Worm (Caenorhabditis elegans) whole organism, L1 larva: ENCODE data around the gene F10G2.4.

Experiments used
- C34B4.2 ChIP-seq: sonication (generic microtip); optimal IDR thresholded peaks from 2 replicates; lab custom pipeline; 2017; ENCODE audit warnings: mild to moderate bottlenecking, missing genetic modification characterization, missing compliant biosample characterization
- ama-1 ChIP-seq: fragments of 150-350 bp; optimal IDR thresholded peaks from 2 replicates; lab custom pipeline; 2014
- ceh-90 ChIP-seq: sonication (generic microtip); optimal IDR thresholded peaks from 2 replicates; lab custom pipeline; 2016; ENCODE audit warnings: missing genetic modification characterization, missing compliant biosample characterization
- dpl-1 ChIP-seq, 3 experiments: fragments of 150-350 bp in 2 of 3; sonication (generic microtip) in 1 of 3; optimal IDR thresholded peaks; 2 replicates each; lab custom pipeline; 2014 to 2017; ENCODE audit warnings: missing biosample characterization in 3 of 3, missing genetic modification characterization in 3 of 3, missing genetic modification reagents in 3 of 3
- efl-1 ChIP-seq, 4 experiments: fragments of 150-350 bp; optimal IDR thresholded peaks in 3 of 4; peaks in 1 of 4; 1 replicate in 1 of 4; 2 replicates in 3 of 4; lab custom pipeline; 2014; ENCODE audit warnings: missing biosample characterization in 2 of 4, missing genetic modification characterization in 2 of 4, missing genetic modification reagents in 2 of 4
- egl-13 ChIP-seq: sonication (generic microtip); optimal IDR thresholded peaks from 2 replicates; lab custom pipeline; 2016; ENCODE audit warnings: missing genotype, missing genetic modification reagents, missing genetic modification characterization, missing compliant biosample characterization
- elt-2 ChIP-seq: sonication (generic microtip); optimal IDR thresholded peaks from 2 replicates; lab custom pipeline; 2016; ENCODE audit warnings: missing genetic modification characterization, mild to moderate bottlenecking, inconsistent platforms, missing compliant biosample characterization, missing genetic modification reagents
- fkh-8 ChIP-seq: sonication (generic microtip); optimal IDR thresholded peaks from 2 replicates; lab custom pipeline; 2016; ENCODE audit warnings: mild to moderate bottlenecking, missing genetic modification characterization, missing compliant biosample characterization
- jun-1 ChIP-seq: fragments of 150-350 bp; optimal IDR thresholded peaks from 2 replicates; lab custom pipeline; 2014; ENCODE audit warnings: missing biosample characterization, missing genetic modification reagents, missing genetic modification characterization
- lin-15B ChIP-seq: fragments of 150-350 bp; sonication (generic microtip); optimal IDR thresholded peaks from 3 replicates; lab custom pipeline; 2014; ENCODE audit warnings: missing biosample characterization, missing genetic modification characterization
- nhr-12 ChIP-seq: sonication (generic microtip); optimal IDR thresholded peaks from 2 replicates; lab custom pipeline; 2017; ENCODE audit warnings: missing biosample characterization, missing genetic modification characterization
- nhr-47 ChIP-seq: sonication (generic microtip); optimal IDR thresholded peaks from 2 replicates; lab custom pipeline; 2016; ENCODE audit warnings: mild to moderate bottlenecking, missing genetic modification characterization, moderate library complexity, missing compliant biosample characterization
- nhr-71 ChIP-seq: sonication (generic microtip); optimal IDR thresholded peaks from 2 replicates; lab custom pipeline; 2016; ENCODE audit warnings: mild to moderate bottlenecking, missing genetic modification characterization, moderate library complexity, missing compliant biosample characterization
- pax-3 ChIP-seq: fragments of 200-800 bp; sonication (Bioruptor generic); optimal IDR thresholded peaks from 2 replicates; lab custom pipeline; 2018; ENCODE audit warnings: mild to moderate bottlenecking, missing genetic modification characterization, moderate library complexity, missing compliant biosample characterization
- vab-15 ChIP-seq: sonication (generic microtip); optimal IDR thresholded peaks from 2 replicates; lab custom pipeline; 2017; ENCODE audit warnings: missing genotype, mild to moderate bottlenecking, missing genetic modification characterization, missing compliant biosample characterization
- ztf-11 ChIP-seq, 2 experiments: sonication (generic microtip); optimal IDR thresholded peaks; 2 replicates each; lab custom pipeline; 2016 to 2017; ENCODE audit warnings: missing genetic modification characterization in 2 of 2, missing biosample characterization in 1 of 2, missing compliant biosample characterization in 1 of 2

F10G2.4 gene

ce11 chrV:7357132-7357531 is 30.1 kb downstream of the F10G2.4 start, which contains the start of gene C03G6.6:
Gene C03G6.6 (plus strand): TSS chrV:7357432.
- no peak for TF ChIP-seq elt-2
- no peak for TF ChIP-seq ztf-11 (tag; optimal IDR thresholded peaks at IDR 0.05; lab: Kevin White, UChicago)
- TF ChIP-seq C34B4.2 (tag; lab: Kevin White, UChicago): no peak
- no peak for TF ChIP-seq egl-13 (tag; lab: Kevin White, UChicago)
- TF ChIP-seq ceh-90 (tag; lab: Kevin White, UChicago): no peak

- TF ChIP-seq ama-1 (lab: Kevin White, UChicago) (no peak), nhr-12 (tag; lab: Kevin White, UChicago) (no peak), efl-1 (optimal IDR thresholded peaks at IDR 0.05; lab: Kevin White, UChicago) (no peak), efl-1 (GFP tag; optimal IDR thresholded peaks at IDR 0.05 in 1 of 2; lab: Kevin White, UChicago) (peak in 1 of 2 experiments; percentile 37), nhr-47 (tag; lab: Kevin White, UChicago) (no peak), vab-15 (tag; lab: Kevin White, UChicago) (no peak)
Observed at ce11 chrV:7361673-7362072, 34.6 kb downstream of the F10G2.4 start, which contains the start of gene cyp-35A1. Gene cyp-35A1 (minus strand): TSS chrV:7361773.

- TF ChIP-seq dpl-1 (GFP tag; optimal IDR thresholded peaks at IDR 0.05; lab: Kevin White, UChicago) (no peak), elt-2 (peak; percentile 90), lin-15B (no peak)
Observed at ce11 chrV:7364059-7364458, 37.0 kb downstream of the F10G2.4 start, which contains the start of gene cyp-35A2. Gene cyp-35A2 (minus strand): TSS chrV:7364182.

ce11 chrV:7364951-7365350 is 37.9 kb downstream of the F10G2.4 start, which contains the start of gene exc-13:
Gene exc-13 (plus strand): TSS chrV:7365251.
- TF ChIP-seq nhr-71: peak; percentile 5
- TF ChIP-seq jun-1 (tag; lab: Kevin White, UChicago): no peak
- no peak for TF ChIP-seq lin-15B

ce11 chrV:7369578-7369977 is 42.5 kb downstream of the F10G2.4 start, which contains the start of gene srj-14:
Gene srj-14 (plus strand): TSS chrV:7369708.
- TF ChIP-seq efl-1 (optimal IDR thresholded peaks at IDR 0.05; lab: Kevin White, UChicago) (no peak), efl-1 (GFP tag; optimal IDR thresholded peaks at IDR 0.05 in 1 of 2; lab: Kevin White, UChicago) (peak in 1 of 2 experiments; percentile 77), nhr-47 (tag; lab: Kevin White, UChicago) (no peak)

ce11 chrV:7374090-7374489 is 47.1 kb downstream of the F10G2.4 start, which contains the start of gene srx-56:
Gene srx-56 (plus strand): TSS chrV:7374390.
- TF ChIP-seq fkh-8 (tag; lab: Kevin White, UChicago) (peak; percentile 50), pax-3 (tag; lab: Kevin White, UChicago) (no peak)
